Worm (Caenorhabditis elegans) whole organism, young adult: ENCODE results near the gene K08F8.15.
A peak's percentile ranks its signal among the peaks of the same experiment; 100 is the strongest.

Experiments
- B0035.1 ChIP-seq: sonication (generic microtip); optimal IDR thresholded peaks from 2 replicates; lab custom pipeline; 2016; ENCODE audit warnings: missing genetic modification characterization, mild to moderate bottlenecking, missing compliant biosample characterization, missing genotype, missing genetic modification reagents
- B0261.1 ChIP-seq: sonication (generic microtip); optimal IDR thresholded peaks from 2 replicates; lab custom pipeline; 2016; ENCODE audit warnings: mild to moderate bottlenecking, missing genetic modification characterization, moderate library complexity, missing compliant biosample characterization
- B0336.3 ChIP-seq: fragments of 200-800 bp; sonication (Bioruptor generic); IDR thresholded peaks from 2 replicates; pipeline ENCODE4 v1.3.6; 2022; ENCODE audit warnings: missing genetic modification characterization, missing compliant biosample characterization
- C17E4.6 ChIP-seq: fragments of 200-800 bp; sonication (Bioruptor generic); IDR thresholded peaks from 2 replicates; pipeline ENCODE4 v1.3.6; 2022; ENCODE audit warnings: missing genetic modification reagents, missing genetic modification characterization, missing compliant biosample characterization
- F37B4.10 ChIP-seq: fragments of 200-800 bp; sonication (Bioruptor generic); IDR thresholded peaks from 2 replicates; pipeline ENCODE4 v1.3.6; 2022; ENCODE audit warnings: missing genetic modification characterization, missing compliant biosample characterization
- F57C9.4 ChIP-seq: sonication (generic microtip); optimal IDR thresholded peaks from 2 replicates; lab custom pipeline; 2017; ENCODE audit warnings: mild to moderate bottlenecking, missing genetic modification characterization, missing compliant biosample characterization
- K12H6.12 ChIP-seq: fragments of 200-800 bp; sonication (Bioruptor generic); optimal IDR thresholded peaks from 2 replicates; lab custom pipeline; 2018; ENCODE audit warnings: mild to moderate bottlenecking, missing genetic modification characterization, missing compliant biosample characterization
- T07F8.4 ChIP-seq: sonication (generic microtip); optimal IDR thresholded peaks from 2 replicates; lab custom pipeline; 2016; ENCODE audit warnings: mild to moderate bottlenecking, missing genetic modification characterization, moderate library complexity, missing compliant biosample characterization
- Y56A3A.18 ChIP-seq: fragments of 200-800 bp; sonication (Bioruptor generic); IDR thresholded peaks from 2 replicates; pipeline ENCODE4 v1.3.6; 2022; ENCODE audit warnings: missing genetic modification reagents, missing genetic modification characterization, missing compliant biosample characterization
- akir-1 ChIP-seq: fragments of 200-800 bp; sonication (Bioruptor generic); optimal IDR thresholded peaks from 2 replicates; lab custom pipeline; 2018; ENCODE audit warnings: mild to moderate bottlenecking, missing genetic modification characterization, moderate library complexity, missing compliant biosample characterization
- athp-1 ChIP-seq: sonication (generic microtip); optimal IDR thresholded peaks from 2 replicates; lab custom pipeline; 2017; ENCODE audit warnings: mild to moderate bottlenecking, missing genetic modification characterization, missing compliant biosample characterization
- attf-6 ChIP-seq: fragments of 200-800 bp; sonication (Bioruptor generic); IDR thresholded peaks from 2 replicates; pipeline ENCODE4 v1.3.6; 2022; ENCODE audit warnings: missing genetic modification reagents, missing genetic modification characterization, missing compliant biosample characterization
- bed-1 ChIP-seq: fragments of 200-800 bp; sonication (Bioruptor generic); IDR thresholded peaks from 2 replicates; pipeline ENCODE4 v1.3.6; 2022; ENCODE audit warnings: missing genetic modification reagents, missing genetic modification characterization, missing compliant biosample characterization
- ccch-3 ChIP-seq: fragments of 200-800 bp; sonication (Bioruptor generic); optimal IDR thresholded peaks from 2 replicates; lab custom pipeline; 2018; ENCODE audit warnings: mild to moderate bottlenecking, missing genetic modification characterization, missing compliant biosample characterization
- ceh-27 ChIP-seq: fragments of 200-800 bp; sonication (Bioruptor generic); optimal IDR thresholded peaks from 2 replicates; lab custom pipeline; 2018; ENCODE audit warnings: mild to moderate bottlenecking, missing genetic modification characterization, moderate library complexity, missing compliant biosample characterization
- ceh-40 ChIP-seq: fragments of 200-800 bp; sonication (Bioruptor generic); IDR thresholded peaks from 2 replicates; pipeline ENCODE4 v1.3.6; 2022; ENCODE audit warnings: missing genetic modification characterization, missing compliant biosample characterization
- ceh-91 ChIP-seq: fragments of 200-800 bp; sonication (Bioruptor generic); IDR thresholded peaks from 2 replicates; pipeline ENCODE4 v1.3.6; 2022; ENCODE audit warnings: missing genetic modification reagents, missing genetic modification characterization, missing compliant biosample characterization
- dox-1 ChIP-seq: fragments of 200-800 bp; sonication (Bioruptor generic); IDR thresholded peaks from 2 replicates; pipeline ENCODE4 v1.3.6; 2022; ENCODE audit warnings: missing genetic modification reagents, missing genetic modification characterization, missing compliant biosample characterization
- dpl-1 ChIP-seq: fragments of 150-350 bp; optimal IDR thresholded peaks from 2 replicates; lab custom pipeline; 2014; ENCODE audit warnings: missing biosample characterization, missing genetic modification reagents, missing genetic modification characterization
- egl-44 ChIP-seq: fragments of 200-800 bp; sonication (Bioruptor generic); IDR thresholded peaks from 2 replicates; pipeline ENCODE4 v1.3.6; 2022; ENCODE audit warnings: missing genetic modification reagents, missing genetic modification characterization, missing compliant biosample characterization
- hmg-1.2 ChIP-seq: fragments of 200-800 bp; sonication (Bioruptor generic); IDR thresholded peaks from 2 replicates; pipeline ENCODE4 v1.3.6; 2022; ENCODE audit warnings: missing genetic modification reagents, missing genetic modification characterization, missing compliant biosample characterization
- let-526 ChIP-seq: fragments of 200-800 bp; sonication (Bioruptor generic); IDR thresholded peaks from 2 replicates; pipeline ENCODE4 v1.3.6; 2022; ENCODE audit warnings: missing genetic modification reagents, missing genetic modification characterization, missing compliant biosample characterization
- let-607 ChIP-seq, 2 experiments: fragments of 200-800 bp in 1 of 2; sonication (Bioruptor generic) in 1 of 2; sonication (generic microtip) in 1 of 2; optimal IDR thresholded peaks; 2 replicates each; lab custom pipeline; 2016 to 2018; ENCODE audit warnings: mild to moderate bottlenecking in 2 of 2, missing compliant biosample characterization in 2 of 2, missing genetic modification characterization in 2 of 2, moderate library complexity in 2 of 2, missing genotype in 1 of 2
- lir-1 ChIP-seq: fragments of 200-800 bp; sonication (Bioruptor generic); conservative IDR thresholded peaks from 2 replicates; pipeline ENCODE4 v1.3.6; 2022; ENCODE audit warnings: missing genetic modification reagents, missing genetic modification characterization, missing compliant biosample characterization
- madf-3 ChIP-seq: fragments of 200-800 bp; sonication (Bioruptor generic); IDR thresholded peaks from 2 replicates; pipeline ENCODE4 v1.3.6; 2022; ENCODE audit warnings: missing genetic modification reagents, missing genetic modification characterization, missing compliant biosample characterization
- mxl-1 ChIP-seq: sonication (generic microtip); optimal IDR thresholded peaks from 2 replicates; lab custom pipeline; 2016; ENCODE audit warnings: missing genetic modification characterization, missing compliant biosample characterization
- nfyb-1 ChIP-seq: fragments of 200-800 bp; sonication (Bioruptor generic); IDR thresholded peaks from 2 replicates; pipeline ENCODE4 v1.3.6; 2022; ENCODE audit warnings: missing genetic modification reagents, missing genetic modification characterization, missing compliant biosample characterization
- nhr-120 ChIP-seq: fragments of 200-800 bp; sonication (Bioruptor generic); IDR thresholded peaks from 2 replicates; pipeline ENCODE4 v1.3.6; 2022; ENCODE audit warnings: missing genetic modification characterization, missing compliant biosample characterization
- nhr-27 ChIP-seq: fragments of 200-800 bp; sonication (Bioruptor generic); optimal IDR thresholded peaks from 2 replicates; lab custom pipeline; 2018; ENCODE audit warnings: mild to moderate bottlenecking, missing genetic modification characterization, moderate library complexity, missing compliant biosample characterization
- nhr-90 ChIP-seq: sonication (generic microtip); optimal IDR thresholded peaks from 2 replicates; lab custom pipeline; 2016; ENCODE audit warnings: missing genotype, mild to moderate bottlenecking, missing genetic modification characterization, missing compliant biosample characterization
- sea-2 ChIP-seq: fragments of 200-800 bp; sonication (Bioruptor generic); IDR thresholded peaks from 2 replicates; pipeline ENCODE4 v1.3.6; 2022; ENCODE audit warnings: missing genetic modification characterization, missing compliant biosample characterization
- snpc-1.1 ChIP-seq: sonication (generic microtip); optimal IDR thresholded peaks from 2 replicates; lab custom pipeline; 2017; ENCODE audit warnings: missing genetic modification characterization, mild to moderate bottlenecking, missing compliant biosample characterization, antibody characterized with exemption, moderate library complexity, missing genotype, missing genetic modification reagents; ENCODE audit not compliant: insufficient read depth
- snpc-3.4 ChIP-seq: sonication (generic microtip); optimal IDR thresholded peaks from 2 replicates; lab custom pipeline; 2017; ENCODE audit warnings: missing genetic modification characterization, mild to moderate bottlenecking, missing compliant biosample characterization, antibody characterized with exemption, moderate library complexity, missing genotype, missing genetic modification reagents
- somi-1 ChIP-seq: fragments of 200-800 bp; sonication (Bioruptor generic); optimal IDR thresholded peaks from 2 replicates; lab custom pipeline; 2018; ENCODE audit warnings: mild to moderate bottlenecking, missing genetic modification characterization, missing compliant biosample characterization
- tbp1 ChIP-seq: fragments of 200-800 bp; sonication (Bioruptor generic); optimal IDR thresholded peaks from 2 replicates; lab custom pipeline; 2018; ENCODE audit warnings: mild to moderate bottlenecking, missing genetic modification characterization, missing compliant biosample characterization
- tbx-9 ChIP-seq: sonication (generic microtip); optimal IDR thresholded peaks from 2 replicates; lab custom pipeline; 2016; ENCODE audit warnings: borderline replicate concordance, missing genetic modification characterization, inconsistent platforms, missing compliant biosample characterization
- tlf-1 ChIP-seq: fragments of 200-800 bp; sonication (Bioruptor generic); optimal IDR thresholded peaks from 2 replicates; lab custom pipeline; 2018; ENCODE audit warnings: mild to moderate bottlenecking, missing genetic modification characterization, missing compliant biosample characterization
- unc-62 ChIP-seq: fragments of 150-350 bp; optimal IDR thresholded peaks from 2 replicates; lab custom pipeline; 2014; ENCODE audit warnings: missing biosample characterization, missing genetic modification reagents, missing genetic modification characterization
- xnd-1 ChIP-seq: sonication (generic microtip); optimal IDR thresholded peaks from 2 replicates; lab custom pipeline; 2016; ENCODE audit warnings: missing genotype, missing genetic modification reagents, missing genetic modification characterization, missing compliant biosample characterization
- zim-3 ChIP-seq: sonication (generic microtip); optimal IDR thresholded peaks from 2 replicates; lab custom pipeline; 2017; ENCODE audit warnings: mild to moderate bottlenecking, missing genetic modification characterization, moderate library complexity, missing compliant biosample characterization
- ztf-22 ChIP-seq: fragments of 200-800 bp; sonication (Bioruptor generic); optimal IDR thresholded peaks from 2 replicates; lab custom pipeline; 2018; ENCODE audit warnings: mild to moderate bottlenecking, missing genetic modification characterization, moderate library complexity, missing compliant biosample characterization
- ztf-26 ChIP-seq: sonication (generic microtip); optimal IDR thresholded peaks from 2 replicates; lab custom pipeline; 2017; ENCODE audit warnings: missing genetic modification characterization, missing compliant biosample characterization

Gene K08F8.15

DNA sequence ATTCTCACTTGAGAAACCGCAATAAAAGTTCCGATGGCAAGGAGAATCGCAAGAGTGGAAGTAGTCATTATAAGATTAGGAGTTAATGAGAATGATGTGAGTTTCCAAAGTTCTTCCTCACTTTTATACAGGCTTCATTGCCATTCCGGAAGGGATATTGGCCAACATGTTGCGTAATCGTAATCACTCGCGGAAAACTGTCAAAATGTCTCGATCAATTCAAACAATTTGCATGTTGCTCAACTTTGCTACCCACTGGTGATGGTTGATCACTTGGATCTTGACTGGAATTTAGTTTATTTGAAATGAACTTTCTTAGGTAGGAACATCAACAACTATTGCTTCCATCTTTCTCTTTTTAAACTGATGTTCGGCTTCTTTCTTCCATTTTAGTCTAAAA, 29.2 kb upstream of the K08F8.15 start, which contains the start of gene idpb-4:
Gene idpb-4, minus strand, starts transcription at position 101 of the 400 bp plus-strand sequence.
- no peak for TF ChIP-seq F37B4.10 (GFP tag; lab: Robert Waterston, UW)
- no peak for TF ChIP-seq Y56A3A.18 (GFP tag; lab: Robert Waterston, UW)
- no peak for TF ChIP-seq bed-1 (GFP tag; lab: Robert Waterston, UW)
- TF ChIP-seq madf-3 (GFP tag; lab: Robert Waterston, UW) = no peak
- no peak for TF ChIP-seq hmg-1.2 (GFP tag; lab: Robert Waterston, UW)
- no peak for TF ChIP-seq ceh-40 (GFP tag; lab: Robert Waterston, UW)
- no peak for TF ChIP-seq nhr-120
- no peak for TF ChIP-seq let-607 (tag; optimal IDR thresholded peaks at IDR 0.05; lab: Kevin White, UChicago)
- no peak for TF ChIP-seq tbx-9
- TF ChIP-seq T07F8.4 = no peak
- no peak for TF ChIP-seq athp-1 (tag; lab: Kevin White, UChicago)
- TF ChIP-seq egl-44 (GFP tag; lab: Robert Waterston, UW) = no peak

DNA sequence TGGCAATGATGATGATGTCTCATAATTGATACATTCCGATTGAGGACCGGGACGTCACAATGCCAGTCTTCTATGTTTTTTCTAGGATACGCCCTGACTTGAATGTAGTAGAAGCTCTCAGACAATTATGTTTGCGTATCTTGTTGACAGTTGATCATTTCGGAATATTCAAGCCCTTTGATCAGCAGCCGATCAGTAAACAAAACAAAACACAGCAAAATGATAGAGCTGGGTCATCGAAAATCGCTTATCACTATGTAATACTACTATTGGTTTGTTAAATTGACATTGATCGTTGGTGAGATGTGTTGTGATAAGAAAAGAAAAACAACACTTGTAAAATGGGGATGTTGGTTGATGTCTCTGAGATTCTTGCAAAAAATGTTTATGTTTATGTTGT, 28.4 kb upstream of the K08F8.15 start:
- TF ChIP-seq ceh-91 (GFP tag; lab: Robert Waterston, UW) (no peak), lir-1 (GFP tag; lab: Robert Waterston, UW) (no peak), attf-6 (GFP tag; lab: Robert Waterston, UW) (no peak), somi-1 (GFP tag; lab: Kevin White, UChicago) (no peak), nfyb-1 (GFP tag; lab: Robert Waterston, UW) (no peak), nhr-90 (tag; lab: Kevin White, UChicago) (no peak), nhr-27 (tag; lab: Kevin White, UChicago) (no peak), xnd-1 (tag; lab: Kevin White, UChicago) (no peak), ceh-27 (no peak), snpc-3.4 (tag; lab: Kevin White, UChicago) (no peak), C17E4.6 (GFP tag; lab: Robert Waterston, UW) (no peak), K12H6.12 (tag; lab: Kevin White, UChicago) (no peak)

DNA sequence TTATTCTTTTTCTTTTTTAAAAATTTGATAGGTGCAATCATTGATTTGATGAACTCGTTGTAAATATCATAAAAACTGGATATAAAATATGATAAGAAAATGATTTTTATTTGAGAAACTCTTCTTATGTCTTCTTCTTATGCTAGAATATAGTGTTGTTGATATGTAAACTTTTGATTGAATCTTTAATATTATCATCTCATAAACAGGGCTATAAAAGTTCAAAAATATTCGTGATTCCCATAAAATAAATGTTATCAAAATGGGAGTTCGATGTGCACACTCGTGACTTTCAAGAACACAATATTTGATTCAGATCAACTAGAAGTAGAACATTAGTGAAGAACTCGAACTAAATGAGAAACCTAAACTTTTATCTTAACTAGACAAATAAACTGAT, 27.7 kb upstream of the K08F8.15 start:
- TF ChIP-seq dpl-1 (GFP tag; lab: Kevin White, UChicago) (no peak), nhr-120 (no peak), unc-62 (GFP tag; lab: Kevin White, UChicago) (peak; percentile 14)
- TF ChIP-seq, all 124 proteins: peak for 1

DNA sequence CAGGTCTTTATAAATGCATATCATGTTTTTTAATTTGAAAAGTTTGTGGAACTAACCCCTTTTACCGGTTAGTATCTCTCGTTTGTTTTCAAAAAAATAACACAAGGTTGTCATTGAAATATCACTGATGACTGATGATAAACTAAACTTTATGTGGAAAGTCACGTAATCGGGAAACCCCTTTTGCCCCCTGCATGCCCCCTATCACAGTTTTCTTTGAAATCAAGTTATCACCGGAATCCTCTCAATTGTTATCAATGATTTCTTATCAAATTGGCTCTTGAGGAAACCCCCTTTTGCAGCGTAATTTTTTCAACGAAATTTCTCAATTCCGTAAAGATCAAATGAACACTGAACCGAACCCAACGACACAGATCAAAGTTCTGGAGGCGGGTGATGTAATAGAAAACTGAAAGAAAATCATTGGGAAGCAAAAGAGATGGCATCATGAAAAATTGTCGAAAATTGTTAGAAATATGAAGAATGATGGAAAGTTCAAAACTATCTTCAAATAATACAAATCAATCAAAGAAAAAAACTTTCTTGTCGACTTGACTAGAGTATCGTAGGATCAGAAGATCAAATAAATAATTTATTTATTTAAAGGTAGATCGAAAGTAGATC, 26.2 kb upstream of the K08F8.15 start:
- no peak for TF ChIP-seq mxl-1 (tag; lab: Kevin White, UChicago)
- TF ChIP-seq nhr-90 (tag; lab: Kevin White, UChicago) = peak; percentile 10
- TF ChIP-seq nfyb-1 (GFP tag; lab: Robert Waterston, UW) = peak; percentile 21; the same call in 1 of the 2 replicates
- TF ChIP-seq B0035.1 = no peak
- peak; percentile 14 for TF ChIP-seq tbp1 (GFP tag; lab: Kevin White, UChicago)
- no peak for TF ChIP-seq F57C9.4
- TF ChIP-seq akir-1 (GFP tag; lab: Kevin White, UChicago) = no peak
- no peak for TF ChIP-seq snpc-1.1 (tag; lab: Kevin White, UChicago)
- TF ChIP-seq sea-2 (GFP tag; lab: Robert Waterston, UW) = no peak
- no peak for TF ChIP-seq B0261.1 (tag; lab: Kevin White, UChicago)
- no peak for TF ChIP-seq hmg-1.2 (GFP tag; lab: Robert Waterston, UW)
- TF ChIP-seq somi-1 (GFP tag; lab: Kevin White, UChicago) = peak; percentile 70
- TF ChIP-seq unc-62 (GFP tag; lab: Kevin White, UChicago) = no peak
- TF ChIP-seq dox-1 = peak; percentile 48; the same call in 1 of the 2 replicates
- TF ChIP-seq ztf-26 (tag; lab: Kevin White, UChicago) = peak; percentile 73
- TF ChIP-seq ztf-22 (GFP tag; lab: Kevin White, UChicago) = peak; percentile 50
- TF ChIP-seq zim-3 (tag; lab: Kevin White, UChicago) = no peak
- TF ChIP-seq ccch-3 (GFP tag; lab: Kevin White, UChicago) = no peak
- peak; percentile 28 for TF ChIP-seq tlf-1
- 0 out of 2 replicates have a peak, but pooled peaks have one; percentile 21 for TF ChIP-seq let-526 (GFP tag; lab: Robert Waterston, UW)
- TF ChIP-seq B0336.3 (GFP tag; lab: Robert Waterston, UW) = peak; percentile 58
